ENCODE assay signal across 2 fruit fly cellular contexts in the genomic region with DNA sequence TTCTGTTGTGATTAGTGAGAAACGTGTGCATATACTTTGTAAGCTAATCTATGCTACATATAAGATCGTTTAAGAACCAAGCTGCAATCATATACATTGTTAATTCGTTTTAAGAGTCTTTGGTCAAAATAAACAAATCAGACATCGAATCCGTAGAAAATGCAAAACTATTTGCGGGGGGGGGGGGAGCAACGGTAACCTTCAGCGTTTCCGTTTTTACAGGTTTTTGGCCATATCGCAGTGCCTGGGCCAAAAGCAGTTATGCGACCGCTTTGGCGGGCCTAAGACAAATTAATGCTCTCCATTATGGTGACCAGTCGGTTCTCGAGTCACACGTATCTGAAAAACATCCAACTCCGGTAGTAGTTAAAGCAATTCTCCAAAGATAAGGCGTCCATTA.
TF ChIP-seq lines count a peak whose summit lies in the region.

No protein-coding gene starts in this region.

TF ChIP-seq in whole organism, 6 proteins besides CTCF, POLR2A, EP300 and RAD21:
- TF ChIP-seq usp (GFP tag; optimal IDR thresholded peaks at IDR 0.05; lab: Kevin White, UChicago), result no peak
- no peak for TF ChIP-seq Dll (optimal IDR thresholded peaks at IDR 0.05; lab: Kevin White, UChicago)
- no peak for TF ChIP-seq EcR (GFP tag; optimal IDR thresholded peaks at IDR 0.05; lab: Kevin White, UChicago)
- TF ChIP-seq pan (optimal IDR thresholded peaks at IDR 0.05; lab: Kevin White, UChicago), result peak; percentile 24
- TF ChIP-seq psq (optimal IDR thresholded peaks at IDR 0.05; lab: Kevin White, UChicago), result no peak
- TF ChIP-seq CG8478 (optimal IDR thresholded peaks at IDR 0.05; lab: Kevin White, UChicago), result no peak

TF ChIP-seq in whole organism, wandering third instar larva, 38 proteins besides CTCF, POLR2A, EP300 and RAD21:
- TF ChIP-seq Myc (optimal IDR thresholded peaks at IDR 0.05; lab: Kevin White, UChicago) (no peak), Dfd (GFP tag; optimal IDR thresholded peaks at IDR 0.05; lab: Kevin White, UChicago) (peak; percentile 93)
